Worm (Caenorhabditis elegans): ENCODE measurements around the gene srh-243.

The srh-243 gene

ce11 chrV:2920125-2920524 lies 49.9 kb downstream of the srh-243 start:
- TF ChIP-seq cog-1 (tag; optimal IDR thresholded peaks at IDR 0.05): no peak
- no peak for TF ChIP-seq T22C8.4 (GFP tag; IDR thresholded peaks at IDR 0.05)
- TF ChIP-seq ref-1 (GFP tag; conservative IDR thresholded peaks at IDR 0.05): no peak
- no peak for TF ChIP-seq flt-1 (GFP tag; IDR thresholded peaks at IDR 0.05)
- TF ChIP-seq klf-2 (GFP tag; conservative IDR thresholded peaks at IDR 0.05): no peak
- no peak for TF ChIP-seq ztf-29 (GFP tag; IDR thresholded peaks at IDR 0.05)
- TF ChIP-seq tab-1 (GFP tag; IDR thresholded peaks at IDR 0.05): no peak
- no peak for TF ChIP-seq ztf-23 (GFP tag; IDR thresholded peaks at IDR 0.05)
- no peak for TF ChIP-seq med-1 (GFP tag; optimal IDR thresholded peaks at IDR 0.05; ENCODE audit: insufficient read depth)
